Worm (Caenorhabditis elegans): Measurements from ENCODE around the gene C33A12.3.
A peak's percentile ranks its signal among the peaks of the same experiment; 100 is the strongest.

C33A12.3 gene

ce11 chrIV:9537500-9537899 lies 24.7 kb upstream of the C33A12.3 start (continued):
- TF ChIP-seq Y105C5A.15 (GFP tag; IDR thresholded peaks at IDR 0.05) (no peak), nhr-76 (tag; optimal IDR thresholded peaks at IDR 0.05) (no peak), F44E2.7 (GFP tag; IDR thresholded peaks at IDR 0.05) (no peak), tra-1 (GFP tag; IDR thresholded peaks at IDR 0.05) (peak; percentile 68; the same call in 1 of the 2 replicates), gei-8 (GFP tag; optimal IDR thresholded peaks at IDR 0.05) (no peak), lsy-2 (tag; optimal IDR thresholded peaks at IDR 0.05) (no peak), nhr-111 (GFP tag; optimal IDR thresholded peaks at IDR 0.05) (no peak), nhr-41 (GFP tag; IDR thresholded peaks at IDR 0.05) (no peak), zfp-2 (tag; optimal IDR thresholded peaks at IDR 0.05) (no peak), mes-2 (tag; optimal IDR thresholded peaks at IDR 0.05; ENCODE audit: poor library complexity, severe bottlenecking) (no peak), ces-1 (GFP tag; optimal IDR thresholded peaks at IDR 0.05) (no peak), pqm-1 (tag; optimal IDR thresholded peaks at IDR 0.05) (peak; percentile 77), R02D3.7 (tag; optimal IDR thresholded peaks at IDR 0.05) (no peak), aly-2 (tag; optimal IDR thresholded peaks at IDR 0.05) (no peak), nhr-237 (tag; optimal IDR thresholded peaks at IDR 0.05) (no peak)

ce11 chrIV:9536124-9536523 lies 23.3 kb upstream of the C33A12.3 start:
- TF ChIP-seq unc-62 (GFP tag; optimal IDR thresholded peaks at IDR 0.05 in 1 of 2), result peak in 1 of 2 experiments; percentile 97
- TF ChIP-seq unc-62 (tag; optimal IDR thresholded peaks at IDR 0.05), result no peak
- TF ChIP-seq aha-1 (tag), result peak; percentile 89
- no peak for TF ChIP-seq daf-16 (GFP tag; optimal IDR thresholded peaks at IDR 0.05)
- TF ChIP-seq daf-16 (tag; optimal IDR thresholded peaks at IDR 0.05), result no peak

- peak; percentile 63 for TF ChIP-seq nhr-28 (tag; optimal IDR thresholded peaks at IDR 0.05)
- TF ChIP-seq hlh-30 (tag; optimal IDR thresholded peaks at IDR 0.05; ENCODE audit: insufficient read depth), result peak; percentile 63
- no peak for TF ChIP-seq F26F4.8 (GFP tag; conservative IDR thresholded peaks at IDR 0.05)
- TF ChIP-seq hlh-11 (tag; optimal IDR thresholded peaks at IDR 0.05), result peak; percentile 37
- TF ChIP-seq dmd-6 (GFP tag; IDR thresholded peaks at IDR 0.05), result peak; percentile 21; the same call in 1 of the 2 replicates
- TF ChIP-seq dve-1 (tag; optimal IDR thresholded peaks at IDR 0.05; ENCODE audit: insufficient read depth), result peak; percentile 22
- TF ChIP-seq spr-1 (tag; optimal IDR thresholded peaks at IDR 0.05), result no peak
- TF ChIP-seq mdl-1 (tag; optimal IDR thresholded peaks at IDR 0.05), result peak in 1 of 2 experiments; percentile 19
- TF ChIP-seq aha-1 (tag), result peak; percentile 88
- TF ChIP-seq tra-1 (GFP tag; IDR thresholded peaks at IDR 0.05), result no peak
- TF ChIP-seq skn-1 (tag; optimal IDR thresholded peaks at IDR 0.05), result no peak
These were observed 22.3 kb upstream of the C33A12.3 start for ce11 chrIV:9535105-9535504.

- no peak for TF ChIP-seq mdt-29 (GFP tag; IDR thresholded peaks at IDR 0.05)
- peak; percentile 59 for TF ChIP-seq nhr-28 (tag; optimal IDR thresholded peaks at IDR 0.05)
- TF ChIP-seq hlh-30 (tag; optimal IDR thresholded peaks at IDR 0.05; ENCODE audit: insufficient read depth), result peak; percentile 89
- peak in 1 of 2 experiments; percentile 93 for TF ChIP-seq unc-62 (GFP tag; optimal IDR thresholded peaks at IDR 0.05 in 1 of 2)
- no peak for TF ChIP-seq unc-62 (tag; optimal IDR thresholded peaks at IDR 0.05)
- peak; percentile 10 for TF ChIP-seq mxl-3 (GFP tag; optimal IDR thresholded peaks at IDR 0.05)
- TF ChIP-seq nhr-76 (tag; optimal IDR thresholded peaks at IDR 0.05), result no peak
- TF ChIP-seq nhr-41 (GFP tag; IDR thresholded peaks at IDR 0.05), result no peak
- TF ChIP-seq nhr-10 (tag; optimal IDR thresholded peaks at IDR 0.05), result no peak
- TF ChIP-seq egl-43 (GFP tag; IDR thresholded peaks at IDR 0.05), result no peak
- peak; percentile 63 for TF ChIP-seq dve-1 (tag; optimal IDR thresholded peaks at IDR 0.05; ENCODE audit: insufficient read depth)
- TF ChIP-seq ZK337.2 (GFP tag; IDR thresholded peaks at IDR 0.05), result no peak
- TF ChIP-seq ceh-44 (GFP tag; IDR thresholded peaks at IDR 0.05), result no peak
- peak; percentile 58 for TF ChIP-seq mep-1 (tag; optimal IDR thresholded peaks at IDR 0.05)
- peak; percentile 21 for TF ChIP-seq nhr-77 (tag; optimal IDR thresholded peaks at IDR 0.05)
- TF ChIP-seq nhr-25 (tag; optimal IDR thresholded peaks at IDR 0.05; ENCODE audit: borderline replicate concordance, insufficient read depth), result peak; percentile 49
- TF ChIP-seq vab-7 (GFP tag; IDR thresholded peaks at IDR 0.05), result no peak
- TF ChIP-seq hlh-11 (tag; optimal IDR thresholded peaks at IDR 0.05), result peak; percentile 32
These were observed 21.5 kb upstream of the C33A12.3 start for ce11 chrIV:9534342-9534741.
